Worm (Caenorhabditis elegans): ENCODE results near the gene R09E10.2.

The R09E10.2 gene

DNA sequence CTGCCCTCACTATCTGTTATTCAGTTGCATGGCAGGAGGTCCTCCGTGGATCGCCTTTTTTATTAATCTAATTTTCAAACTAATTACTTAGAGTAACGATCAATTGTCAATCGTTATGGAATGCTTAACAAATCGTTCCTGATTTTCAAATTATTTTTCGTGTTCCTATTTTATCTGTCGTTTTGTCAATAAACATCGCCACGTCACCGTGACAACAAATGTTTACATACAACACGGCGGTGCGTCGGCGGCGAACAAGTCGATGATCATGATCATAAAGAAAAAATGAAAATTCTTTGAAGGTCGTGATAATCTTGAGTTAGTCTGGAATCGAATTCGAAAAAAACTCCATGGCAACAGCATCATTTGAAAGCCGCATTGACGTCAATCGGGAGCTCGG lies 27.4 kb upstream of the R09E10.2 start:
- no peak for TF ChIP-seq mef-2 (tag; optimal IDR thresholded peaks at IDR 0.05)
- TF ChIP-seq tlp-1 (tag; optimal IDR thresholded peaks at IDR 0.05) = no peak
- TF ChIP-seq dsc-1 (tag; optimal IDR thresholded peaks at IDR 0.05) = peak; percentile 15
- TF ChIP-seq C34B4.2 (tag; optimal IDR thresholded peaks at IDR 0.05) = no peak

DNA sequence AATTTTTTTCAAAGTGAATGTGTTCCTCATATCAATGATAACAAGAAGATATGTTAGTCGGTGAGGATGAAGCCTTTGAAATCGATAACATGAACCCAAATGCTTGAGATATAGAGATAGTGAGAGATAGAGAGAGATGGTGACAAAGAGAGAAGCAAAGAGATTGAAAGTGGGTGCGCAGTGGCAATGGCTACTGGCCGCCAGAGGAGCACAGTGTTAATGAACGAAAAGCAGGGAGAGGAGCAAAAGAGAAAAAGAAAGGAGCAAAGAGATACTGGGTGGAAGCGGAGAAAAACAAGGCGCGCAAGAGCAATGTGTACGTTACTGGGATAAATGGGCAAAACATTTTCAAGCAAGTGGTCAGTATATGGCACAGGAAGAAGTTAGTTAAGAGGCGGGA lies 26.5 kb upstream of the R09E10.2 start:
- TF ChIP-seq nhr-76 (tag; optimal IDR thresholded peaks at IDR 0.05) = no peak
- no peak for TF ChIP-seq hlh-17 (GFP tag; optimal IDR thresholded peaks at IDR 0.05; ENCODE audit: borderline replicate concordance)
- TF ChIP-seq nhr-90 (tag; optimal IDR thresholded peaks at IDR 0.05; ENCODE audit: poor library complexity) = no peak
- TF ChIP-seq ces-1 (GFP tag; optimal IDR thresholded peaks at IDR 0.05) = no peak
- no peak for TF ChIP-seq mab-9 (GFP tag; IDR thresholded peaks at IDR 0.05)
- no peak for TF ChIP-seq unc-30 (tag; optimal IDR thresholded peaks at IDR 0.05)
- no peak for TF ChIP-seq nhr-84 (tag; optimal IDR thresholded peaks at IDR 0.05)
- no peak for TF ChIP-seq lin-39 (tag; optimal IDR thresholded peaks at IDR 0.05)
- TF ChIP-seq fos-1 (tag; optimal IDR thresholded peaks at IDR 0.05) = no peak
- TF ChIP-seq nhr-19 (GFP tag; conservative IDR thresholded peaks at IDR 0.05) = no peak
- no peak for TF ChIP-seq nhr-85 (tag)
- TF ChIP-seq egl-13 (tag; optimal IDR thresholded peaks at IDR 0.05) = peak; percentile 20
- peak; percentile 23 for TF ChIP-seq xbp-1 (tag; optimal IDR thresholded peaks at IDR 0.05)
- no peak for TF ChIP-seq unc-86 (tag; optimal IDR thresholded peaks at IDR 0.05)
- peak in 1 of 2 experiments; percentile 41 for TF ChIP-seq efl-1 (optimal IDR thresholded peaks at IDR 0.05)
- no peak for TF ChIP-seq efl-1 (GFP tag; optimal IDR thresholded peaks at IDR 0.05 in 1 of 2)
- TF ChIP-seq lin-15B (tag; optimal IDR thresholded peaks at IDR 0.05) = no peak
- TF ChIP-seq ama-1 (optimal IDR thresholded peaks at IDR 0.05) = no peak
- TF ChIP-seq vab-15 (tag; optimal IDR thresholded peaks at IDR 0.05) = no peak
- peak; percentile 80 for TF ChIP-seq lin-14 (GFP tag; optimal IDR thresholded peaks at IDR 0.05)
- no peak for TF ChIP-seq lir-3 (tag; optimal IDR thresholded peaks at IDR 0.05; ENCODE audit: poor library complexity)
- TF ChIP-seq ztf-11 (tag; optimal IDR thresholded peaks at IDR 0.05) = no peak
- TF ChIP-seq ceh-63 (GFP tag; optimal IDR thresholded peaks at IDR 0.05) = no peak
- TF ChIP-seq pqm-1 (tag; optimal IDR thresholded peaks at IDR 0.05) = no peak
- TF ChIP-seq sup-37 (GFP tag; optimal IDR thresholded peaks at IDR 0.05) = no peak
- peak; percentile 52 for TF ChIP-seq fkh-8 (tag; optimal IDR thresholded peaks at IDR 0.05)
- TF ChIP-seq unc-130 (tag; optimal IDR thresholded peaks at IDR 0.05) = no peak
- no peak for TF ChIP-seq mef-2 (tag; optimal IDR thresholded peaks at IDR 0.05)
- TF ChIP-seq ceh-82 (tag; optimal IDR thresholded peaks at IDR 0.05) = peak in 2 of 3 experiments; percentile 14 to 63
- TF ChIP-seq tbx-2 (tag; optimal IDR thresholded peaks at IDR 0.05) = peak; percentile 55
- no peak for TF ChIP-seq elt-2 (tag; optimal IDR thresholded peaks at IDR 0.05)
- TF ChIP-seq sptf-1 (tag; optimal IDR thresholded peaks at IDR 0.05) = no peak
- TF ChIP-seq elt-3 (tag; optimal IDR thresholded peaks at IDR 0.05) = no peak
- TF ChIP-seq ceh-8 (GFP tag; optimal IDR thresholded peaks at IDR 0.05) = no peak
- peak; percentile 28 to 43 for TF ChIP-seq lsy-2 (tag; optimal IDR thresholded peaks at IDR 0.05)
- TF ChIP-seq hpl-2 (GFP tag; optimal IDR thresholded peaks at IDR 0.05) = no peak
- TF ChIP-seq ets-5 (GFP tag; IDR thresholded peaks at IDR 0.05) = no peak
- TF ChIP-seq lin-35 (GFP tag; optimal IDR thresholded peaks at IDR 0.05) = peak in 1 of 2 experiments; percentile 22
- TF ChIP-seq unc-62 (GFP tag; optimal IDR thresholded peaks at IDR 0.05) = no peak
- TF ChIP-seq fkh-10 (GFP tag; optimal IDR thresholded peaks at IDR 0.05) = peak; percentile 15
- peak; percentile 55 for TF ChIP-seq snu-23 (GFP tag; optimal IDR thresholded peaks at IDR 0.05)
- TF ChIP-seq Y116A8C.19 (tag; optimal IDR thresholded peaks at IDR 0.05; ENCODE audit: borderline replicate concordance) = no peak
- no peak for TF ChIP-seq fkh-4 (tag; optimal IDR thresholded peaks at IDR 0.05; ENCODE audit: borderline replicate concordance)
- no peak for TF ChIP-seq dpl-1 (GFP tag; optimal IDR thresholded peaks at IDR 0.05)
- peak; percentile 56 for TF ChIP-seq nhr-71 (tag; optimal IDR thresholded peaks at IDR 0.05)
- TF ChIP-seq tlp-1 (tag; optimal IDR thresholded peaks at IDR 0.05) = no peak
- TF ChIP-seq nhr-28 (tag; optimal IDR thresholded peaks at IDR 0.05) = no peak
- no peak for TF ChIP-seq irx-1 (tag; optimal IDR thresholded peaks at IDR 0.05)
- TF ChIP-seq alr-1 (tag; optimal IDR thresholded peaks at IDR 0.05; ENCODE audit: borderline replicate concordance) = no peak

All from whole organism, L1 larva.